Worm (Caenorhabditis elegans) whole organism, late embryonic: ENCODE results near the gene gst-34.
A peak's percentile ranks its signal among the peaks of the same experiment; 100 is the strongest.

ENCODE experiments used
- C08G9.2 ChIP-seq: sonication (generic microtip); optimal IDR thresholded peaks from 2 replicates; lab custom pipeline; 2016; ENCODE audit warnings: mild to moderate bottlenecking, missing genetic modification characterization, moderate library complexity, missing compliant biosample characterization
- K09A11.1 ChIP-seq: sonication (generic microtip); optimal IDR thresholded peaks from 2 replicates; lab custom pipeline; 2017; ENCODE audit warnings: antibody characterized with exemption, mild to moderate bottlenecking, missing genetic modification characterization, missing compliant biosample characterization; ENCODE audit not compliant: insufficient read depth
- T23F11.4 ChIP-seq: fragments of 200-800 bp; sonication (Bioruptor generic); optimal IDR thresholded peaks from 2 replicates; lab custom pipeline; 2018; ENCODE audit warnings: mild to moderate bottlenecking, missing genetic modification characterization, missing compliant biosample characterization
- ceh-14 ChIP-seq: sonication (generic microtip); optimal IDR thresholded peaks from 2 replicates; lab custom pipeline; 2016; ENCODE audit warnings: missing genotype, missing genetic modification characterization, missing compliant biosample characterization
- ceh-2 ChIP-seq: sonication (generic microtip); optimal IDR thresholded peaks from 2 replicates; lab custom pipeline; 2016; ENCODE audit warnings: missing genotype, missing genetic modification characterization, missing compliant biosample characterization
- ceh-22 ChIP-seq: sonication (generic microtip); optimal IDR thresholded peaks from 2 replicates; lab custom pipeline; 2017; ENCODE audit warnings: missing biosample characterization, missing genetic modification characterization
- ceh-30 ChIP-seq: fragments of 150-350 bp; optimal IDR thresholded peaks from 2 replicates; lab custom pipeline; 2014; ENCODE audit warnings: missing biosample characterization, missing genetic modification characterization
- ceh-45 ChIP-seq: fragments of 200-800 bp; sonication (Bioruptor generic); IDR thresholded peaks from 2 replicates; pipeline ENCODE4 v1.3.6; 2022; ENCODE audit warnings: missing genetic modification reagents, missing genetic modification characterization, missing compliant biosample characterization
- ceh-48 ChIP-seq: sonication (generic microtip); optimal IDR thresholded peaks from 2 replicates; lab custom pipeline; 2016; ENCODE audit warnings: missing genetic modification characterization, inconsistent platforms, missing compliant biosample characterization
- ceh-6 ChIP-seq: fragments of 200-800 bp; sonication (Bioruptor generic); optimal IDR thresholded peaks from 2 replicates; lab custom pipeline; 2018; ENCODE audit warnings: mild to moderate bottlenecking, missing genetic modification characterization, missing compliant biosample characterization
- ceh-9 ChIP-seq: sonication (generic microtip); optimal IDR thresholded peaks from 2 replicates; lab custom pipeline; 2016; ENCODE audit warnings: mild to moderate bottlenecking, missing genetic modification characterization, inconsistent platforms, missing compliant biosample characterization
- che-1 ChIP-seq: sonication (generic microtip); optimal IDR thresholded peaks from 2 replicates; lab custom pipeline; 2016; ENCODE audit warnings: mild to moderate bottlenecking, missing genetic modification characterization, missing compliant biosample characterization
- dve-1 ChIP-seq: sonication (generic microtip); optimal IDR thresholded peaks from 2 replicates; lab custom pipeline; 2017; ENCODE audit warnings: antibody characterized with exemption, mild to moderate bottlenecking, missing genetic modification characterization, missing compliant biosample characterization
- elt-2 ChIP-seq: sonication (generic microtip); optimal IDR thresholded peaks from 2 replicates; lab custom pipeline; 2016; ENCODE audit warnings: missing genetic modification reagents, missing genetic modification characterization, missing compliant biosample characterization
- ets-4 ChIP-seq: sonication (generic microtip); optimal IDR thresholded peaks from 2 replicates; lab custom pipeline; 2016; ENCODE audit warnings: missing genetic modification characterization, missing compliant biosample characterization
- eyg-1 ChIP-seq: sonication (generic microtip); optimal IDR thresholded peaks from 2 replicates; lab custom pipeline; 2016; ENCODE audit warnings: missing genotype, missing genetic modification characterization, missing compliant biosample characterization
- fkh-10 ChIP-seq: fragments of 150-350 bp; optimal IDR thresholded peaks from 2 replicates; lab custom pipeline; 2014; ENCODE audit warnings: missing biosample characterization, missing genetic modification reagents, missing genetic modification characterization
- hlh-13 ChIP-seq: fragments of 200-800 bp; sonication (Bioruptor generic); optimal IDR thresholded peaks from 2 replicates; lab custom pipeline; 2018; ENCODE audit warnings: mild to moderate bottlenecking, missing genetic modification characterization, missing compliant biosample characterization
- hlh-15 ChIP-seq: sonication (generic microtip); optimal IDR thresholded peaks from 2 replicates; lab custom pipeline; 2016; ENCODE audit warnings: missing genetic modification characterization, missing compliant biosample characterization
- hlh-30 ChIP-seq: sonication (generic microtip); optimal IDR thresholded peaks from 2 replicates; lab custom pipeline; 2017; ENCODE audit warnings: antibody characterized with exemption, missing genetic modification characterization, missing compliant biosample characterization; ENCODE audit not compliant: insufficient read depth
- hlh-8 ChIP-seq: sonication (generic microtip); optimal IDR thresholded peaks from 2 replicates; lab custom pipeline; 2016; ENCODE audit warnings: missing genotype, missing genetic modification characterization, missing compliant biosample characterization
- lim-6 ChIP-seq: sonication (generic microtip); optimal IDR thresholded peaks from 2 replicates; lab custom pipeline; 2016; ENCODE audit warnings: missing genetic modification characterization, missing compliant biosample characterization
- lin-11 ChIP-seq: fragments of 200-800 bp; sonication (Bioruptor generic); optimal IDR thresholded peaks from 2 replicates; lab custom pipeline; 2018; ENCODE audit warnings: mild to moderate bottlenecking, missing genetic modification characterization, missing compliant biosample characterization
- nfya-1 ChIP-seq: sonication (generic microtip); optimal IDR thresholded peaks from 2 replicates; lab custom pipeline; 2017; ENCODE audit warnings: missing genetic modification characterization, mild to moderate bottlenecking, missing compliant biosample characterization, antibody characterized with exemption, moderate library complexity
- nhr-11 ChIP-seq: fragments of 150-350 bp; optimal IDR thresholded peaks from 2 replicates; lab custom pipeline; 2014; ENCODE audit warnings: missing biosample characterization, missing genetic modification characterization
- nhr-232 ChIP-seq: sonication (generic microtip); optimal IDR thresholded peaks from 2 replicates; lab custom pipeline; 2016; ENCODE audit warnings: missing genetic modification characterization, missing compliant biosample characterization
- npax-4 ChIP-seq: sonication (generic microtip); optimal IDR thresholded peaks from 2 replicates; lab custom pipeline; 2016; ENCODE audit warnings: missing genetic modification characterization, missing compliant biosample characterization
- pax-1 ChIP-seq: fragments of 150-350 bp; optimal IDR thresholded peaks from 2 replicates; lab custom pipeline; 2014; ENCODE audit warnings: missing biosample characterization, missing genetic modification characterization
- pqm-1 ChIP-seq: sonication (generic microtip); optimal IDR thresholded peaks from 2 replicates; lab custom pipeline; 2016; ENCODE audit warnings: missing genetic modification characterization, missing compliant biosample characterization
- pros-1 ChIP-seq: fragments of 150-350 bp; optimal IDR thresholded peaks from 2 replicates; lab custom pipeline; 2014; ENCODE audit warnings: missing biosample characterization, missing genetic modification reagents, missing genetic modification characterization
- ref-2 ChIP-seq: sonication (generic microtip); optimal IDR thresholded peaks from 2 replicates; lab custom pipeline; 2016; ENCODE audit warnings: missing genetic modification characterization, missing compliant biosample characterization
- sdc-2 ChIP-seq: sonication (generic microtip); optimal IDR thresholded peaks from 2 replicates; lab custom pipeline; 2016; ENCODE audit warnings: missing genotype, missing genetic modification characterization, missing compliant biosample characterization
- sox-4 ChIP-seq: sonication (generic microtip); optimal IDR thresholded peaks from 2 replicates; lab custom pipeline; 2017; ENCODE audit warnings: mild to moderate bottlenecking, missing genetic modification characterization, inconsistent platforms, missing compliant biosample characterization
- tbx-2 ChIP-seq: sonication (generic microtip); optimal IDR thresholded peaks from 2 replicates; lab custom pipeline; 2016; ENCODE audit warnings: missing genetic modification characterization, missing compliant biosample characterization
- tbx-7 ChIP-seq: sonication (generic microtip); optimal IDR thresholded peaks from 2 replicates; lab custom pipeline; 2016; ENCODE audit warnings: missing genotype, missing genetic modification characterization, missing compliant biosample characterization
- ttx-3 ChIP-seq: sonication (generic microtip); optimal IDR thresholded peaks from 2 replicates; lab custom pipeline; 2016; ENCODE audit warnings: missing genetic modification reagents, missing genetic modification characterization, missing compliant biosample characterization
- unc-3 ChIP-seq, 2 experiments: fragments of 200-800 bp in 1 of 2; sonication (Bioruptor generic) in 1 of 2; sonication (generic microtip) in 1 of 2; conservative IDR thresholded peaks in 1 of 2; optimal IDR thresholded peaks in 1 of 2; 2 replicates each; pipeline versions ENCODE4 v1.3.6 to Lab custom; 2016 to 2022; ENCODE audit warnings: missing compliant biosample characterization in 2 of 2, missing genetic modification characterization in 2 of 2, missing genetic modification reagents in 1 of 2
- unc-42 ChIP-seq: sonication (generic microtip); optimal IDR thresholded peaks from 2 replicates; lab custom pipeline; 2016; ENCODE audit warnings: missing genotype, missing genetic modification characterization, missing compliant biosample characterization
- unc-55 ChIP-seq: sonication (generic microtip); optimal IDR thresholded peaks from 2 replicates; lab custom pipeline; 2017; ENCODE audit warnings: missing biosample characterization, missing genetic modification reagents, missing genetic modification characterization
- unc-86 ChIP-seq: sonication (generic microtip); optimal IDR thresholded peaks from 2 replicates; lab custom pipeline; 2016; ENCODE audit warnings: missing genetic modification characterization, missing compliant biosample characterization
- zip-5 ChIP-seq: sonication (generic microtip); optimal IDR thresholded peaks from 2 replicates; lab custom pipeline; 2016; ENCODE audit warnings: missing genetic modification characterization, missing compliant biosample characterization

gst-34 gene

ce11 chrII:15164453-15164852, 18.6 kb downstream of the gst-34 start, which contains the start of gene gst-26:
TSS of gene gst-26 (minus strand) at chrII:15164553.
- TF ChIP-seq unc-42 (no peak), che-1 (no peak), sdc-2 (tag; lab: Kevin White, UChicago) (no peak), sox-4 (tag; lab: Kevin White, UChicago) (no peak), pax-1 (tag; lab: Kevin White, UChicago) (no peak), K09A11.1 (tag; lab: Kevin White, UChicago) (no peak), hlh-8 (tag; lab: Kevin White, UChicago) (no peak), tbx-2 (no peak), unc-55 (GFP tag; lab: Kevin White, UChicago) (no peak), unc-86 (tag; lab: Kevin White, UChicago) (no peak), T23F11.4 (GFP tag; lab: Kevin White, UChicago) (no peak)

ce11 chrII:15158364-15158763, 24.7 kb downstream of the gst-34 start:
- TF ChIP-seq dve-1 (tag; lab: Kevin White, UChicago) (peak; percentile 51), ceh-48 (no peak), ref-2 (tag; lab: Kevin White, UChicago) (no peak), unc-55 (GFP tag; lab: Kevin White, UChicago) (no peak)
- TF ChIP-seq, all 69 proteins: peak for 1

ce11 chrII:15157880-15158279, 25.2 kb downstream of the gst-34 start, which contains the start of gene ptr-20:
TSS of gene ptr-20 (plus strand) at chrII:15158180.
- TF ChIP-seq nhr-232 = no peak
- TF ChIP-seq, all 69 proteins: peak for 0

ce11 chrII:15148442-15148841, 34.6 kb downstream of the gst-34 start:
- TF ChIP-seq ceh-6 (GFP tag; lab: Kevin White, UChicago) = no peak
- TF ChIP-seq hlh-15 (tag; lab: Kevin White, UChicago) = no peak
- TF ChIP-seq C08G9.2 (tag; lab: Kevin White, UChicago) = no peak
- no peak for TF ChIP-seq elt-2 (tag; lab: Kevin White, UChicago)
- no peak for TF ChIP-seq hlh-30 (tag; lab: Kevin White, UChicago)
- TF ChIP-seq eyg-1 (tag; lab: Kevin White, UChicago) = no peak
- no peak for TF ChIP-seq ceh-30 (tag; lab: Kevin White, UChicago)
- TF ChIP-seq tbx-7 (tag; lab: Kevin White, UChicago) = no peak
- no peak for TF ChIP-seq hlh-13 (GFP tag; lab: Kevin White, UChicago)
- no peak for TF ChIP-seq sox-4 (tag; lab: Kevin White, UChicago)
- TF ChIP-seq ceh-22 (tag; lab: Kevin White, UChicago) = no peak
- no peak for TF ChIP-seq che-1
- no peak for TF ChIP-seq nhr-11 (tag; lab: Kevin White, UChicago)
- TF ChIP-seq unc-55 (GFP tag; lab: Kevin White, UChicago) = no peak
- TF ChIP-seq fkh-10 = no peak
- TF ChIP-seq unc-3 (GFP tag; conservative IDR thresholded peaks at IDR 0.05; lab: Robert Waterston, UW) = no peak
- TF ChIP-seq unc-3 (tag; optimal IDR thresholded peaks at IDR 0.05; lab: Kevin White, UChicago) = no peak
- TF ChIP-seq ceh-45 (GFP tag; lab: Robert Waterston, UW) = no peak
- TF ChIP-seq unc-42 = no peak
- no peak for TF ChIP-seq ceh-2
- no peak for TF ChIP-seq zip-5 (tag; lab: Kevin White, UChicago)

- TF ChIP-seq ceh-14 (no peak), ceh-9 (tag; lab: Kevin White, UChicago) (no peak), npax-4 (tag; lab: Kevin White, UChicago) (no peak), ets-4 (tag; lab: Kevin White, UChicago) (no peak), ceh-48 (no peak), lim-6 (tag; lab: Kevin White, UChicago) (no peak), pros-1 (no peak), elt-2 (tag; lab: Kevin White, UChicago) (no peak), nfya-1 (tag; lab: Kevin White, UChicago) (no peak), T23F11.4 (GFP tag; lab: Kevin White, UChicago) (no peak), zip-5 (tag; lab: Kevin White, UChicago) (no peak), lin-11 (tag; lab: Kevin White, UChicago) (no peak), hlh-30 (tag; lab: Kevin White, UChicago) (no peak), pqm-1 (tag; lab: Kevin White, UChicago) (no peak), ttx-3 (tag; lab: Kevin White, UChicago) (no peak), dve-1 (tag; lab: Kevin White, UChicago) (no peak)
These were observed 37.4 kb downstream of the gst-34 start, which contains the start of gene Y53F4B.27 for ce11 chrII:15145594-15145993. TSS of gene Y53F4B.27 (plus strand) at chrII:15145894.
